Worm (Caenorhabditis elegans) whole organism, L3 larva: ENCODE measurements around the gene F09C12.2.
"Not testable (repeated sequence)": the region's sequence is repeated elsewhere in the genome, so short reads cannot be mapped to it uniquely, and the experiment has no call there.

ENCODE experiments used
- ZK546.5 ChIP-seq: sonication (generic microtip); optimal IDR thresholded peaks from 2 replicates; lab custom pipeline; 2017; ENCODE audit warnings: missing biosample characterization, missing genetic modification characterization
- aly-2 ChIP-seq: fragments of 150-350 bp; optimal IDR thresholded peaks from 2 replicates; lab custom pipeline; 2014; ENCODE audit warnings: missing biosample characterization, missing genetic modification characterization
- ceh-82 ChIP-seq: fragments of 150-350 bp; optimal IDR thresholded peaks from 2 replicates; lab custom pipeline; 2014; ENCODE audit warnings: missing biosample characterization, missing genetic modification characterization
- daf-12 ChIP-seq: fragments of 150-350 bp; optimal IDR thresholded peaks from 2 replicates; lab custom pipeline; 2014; ENCODE audit warnings: missing biosample characterization, missing genetic modification reagents, missing genetic modification characterization
- egl-5 ChIP-seq: fragments of 150-350 bp; optimal IDR thresholded peaks from 2 replicates; lab custom pipeline; 2017; ENCODE audit warnings: missing biosample characterization, missing genetic modification reagents, missing genetic modification characterization, inconsistent platforms
- elt-1 ChIP-seq: fragments of 150-350 bp; optimal IDR thresholded peaks from 2 replicates; lab custom pipeline; 2014; ENCODE audit warnings: missing biosample characterization, missing genetic modification characterization
- fkh-10 ChIP-seq: sonication (generic microtip); optimal IDR thresholded peaks from 2 replicates; lab custom pipeline; 2017; ENCODE audit warnings: missing biosample characterization, missing genetic modification reagents, missing genetic modification characterization
- hmg-11 ChIP-seq: sonication (generic microtip); optimal IDR thresholded peaks from 2 replicates; lab custom pipeline; 2016; ENCODE audit warnings: missing genetic modification characterization, missing compliant biosample characterization
- lsy-12 ChIP-seq: sonication (generic microtip); optimal IDR thresholded peaks from 2 replicates; lab custom pipeline; 2016; ENCODE audit warnings: mild to moderate bottlenecking, missing genetic modification characterization, missing compliant biosample characterization
- mdl-1 ChIP-seq: fragments of 150-350 bp; optimal IDR thresholded peaks from 2 replicates; lab custom pipeline; 2014; ENCODE audit warnings: missing biosample characterization, missing genetic modification characterization
- nhr-11 ChIP-seq: fragments of 150-350 bp; optimal IDR thresholded peaks from 2 replicates; lab custom pipeline; 2014; ENCODE audit warnings: missing biosample characterization, missing genetic modification characterization
- nhr-43 ChIP-seq: sonication (generic microtip); optimal IDR thresholded peaks from 2 replicates; lab custom pipeline; 2016; ENCODE audit warnings: mild to moderate bottlenecking, missing genetic modification characterization, missing compliant biosample characterization; ENCODE audit not compliant: poor library complexity, severe bottlenecking
- nhr-76 ChIP-seq: fragments of 150-350 bp; sonication (generic microtip); optimal IDR thresholded peaks from 5 replicates; lab custom pipeline; 2014; ENCODE audit warnings: missing biosample characterization, missing genetic modification characterization

F09C12.2 gene

ce11 chrII:5157525-5157924, 47.7 kb downstream of the F09C12.2 start, which contains the start of gene srb-13:
srb-13 (minus strand) TSS chrII:5157625.
- TF ChIP-seq aly-2 (tag; lab: Kevin White, UChicago) = no peak
- no peak for TF ChIP-seq nhr-43 (tag; lab: Kevin White, UChicago)
- TF ChIP-seq fkh-10 = no peak
- TF ChIP-seq nhr-76 (tag; lab: Kevin White, UChicago) = no peak

ce11 chrII:5158774-5159173, 49.0 kb downstream of the F09C12.2 start, which contains the start of gene F58A6.9:
F58A6.9 (minus strand) TSS chrII:5158874.
- TF ChIP-seq nhr-11 (tag; lab: Kevin White, UChicago); daf-12; ZK546.5: not testable (repeated sequence)

DNA sequence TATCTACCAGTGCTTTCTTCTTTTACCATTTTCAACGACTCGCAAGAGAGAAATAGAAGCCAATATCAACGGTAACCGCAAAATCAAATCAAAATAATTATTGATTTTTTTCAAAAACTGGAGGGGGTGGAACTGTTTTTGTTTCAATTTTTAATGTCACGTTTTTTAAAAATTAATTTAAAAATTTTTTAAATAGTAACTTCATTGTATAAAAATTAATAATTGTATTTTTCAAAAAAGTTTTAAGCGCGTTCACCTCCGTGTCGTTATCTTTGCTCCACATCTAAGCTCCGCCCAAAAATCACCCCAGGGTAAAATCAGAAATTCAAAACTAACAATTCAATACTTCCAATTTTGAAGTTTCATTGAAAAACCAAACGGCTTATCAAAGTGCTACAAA, 51.3 kb downstream of the F09C12.2 start, which contains the start of gene C27D6.11:
TSS of gene C27D6.11 (minus strand) at position 101 of the 400 bp plus-strand sequence.
- TF ChIP-seq ceh-82 (tag; lab: Kevin White, UChicago) (no peak), mdl-1 (no peak), aly-2 (tag; lab: Kevin White, UChicago) (no peak), nhr-76 (tag; lab: Kevin White, UChicago) (no peak), egl-5 (tag; lab: Kevin White, UChicago) (no peak), fkh-10 (no peak), ZK546.5 (no peak), hmg-11 (tag; lab: Kevin White, UChicago) (no peak), elt-1 (tag; lab: Kevin White, UChicago) (no peak), lsy-12 (tag; lab: Kevin White, UChicago) (no peak)
